Fruit fly (Drosophila melanogaster) whole organism: ENCODE data around the gene CG14204.

Experiments used
- CG8478 ChIP-seq: fragments of >200 bp; optimal IDR thresholded peaks from 2 replicates; lab custom pipeline; 2018; ENCODE audit warnings: inconsistent platforms
- Dll ChIP-seq: fragments of >200 bp; optimal IDR thresholded peaks from 2 replicates; lab custom pipeline; 2017
- EcR ChIP-seq, 2 experiments: fragments of >200 bp; optimal IDR thresholded peaks; 2 replicates each; lab custom pipeline; 2017; ENCODE audit warnings: missing biosample characterization in 2 of 2, missing genetic modification characterization in 2 of 2, missing genetic modification reagents in 2 of 2
- pan ChIP-seq: fragments of >200 bp; optimal IDR thresholded peaks from 2 replicates; lab custom pipeline; 2017
- psq ChIP-seq: fragments of >200 bp; optimal IDR thresholded peaks from 2 replicates; lab custom pipeline; 2017
- usp ChIP-seq: fragments of >200 bp; optimal IDR thresholded peaks from 2 replicates; lab custom pipeline; 2017; ENCODE audit warnings: missing biosample characterization, missing genetic modification characterization, mixed read lengths

CG14204 gene

DNA sequence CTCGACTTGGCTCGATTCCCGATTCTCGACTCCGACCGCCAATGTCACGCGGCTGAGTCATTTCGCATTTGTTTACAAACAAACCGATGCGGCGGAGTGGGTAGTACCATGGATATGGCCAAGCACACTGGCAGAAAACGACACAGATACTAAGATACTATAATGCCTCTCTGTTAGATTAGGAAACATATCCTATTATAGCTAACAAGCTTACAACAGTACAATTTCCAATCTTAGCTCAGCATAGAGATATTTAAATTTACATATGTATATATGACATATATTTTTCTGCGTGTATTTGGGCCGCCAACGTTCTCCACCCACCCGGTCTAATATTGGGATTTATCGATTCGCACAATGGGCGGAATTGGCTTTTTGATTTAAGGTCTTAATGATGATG, 20.5 kb downstream of the CG14204 start:
- TF ChIP-seq CG8478: no peak
- no peak for TF ChIP-seq psq
- no peak for TF ChIP-seq EcR (GFP tag; optimal IDR thresholded peaks at IDR 0.05; lab: Kevin White, UChicago)
- no peak for TF ChIP-seq Dll

DNA sequence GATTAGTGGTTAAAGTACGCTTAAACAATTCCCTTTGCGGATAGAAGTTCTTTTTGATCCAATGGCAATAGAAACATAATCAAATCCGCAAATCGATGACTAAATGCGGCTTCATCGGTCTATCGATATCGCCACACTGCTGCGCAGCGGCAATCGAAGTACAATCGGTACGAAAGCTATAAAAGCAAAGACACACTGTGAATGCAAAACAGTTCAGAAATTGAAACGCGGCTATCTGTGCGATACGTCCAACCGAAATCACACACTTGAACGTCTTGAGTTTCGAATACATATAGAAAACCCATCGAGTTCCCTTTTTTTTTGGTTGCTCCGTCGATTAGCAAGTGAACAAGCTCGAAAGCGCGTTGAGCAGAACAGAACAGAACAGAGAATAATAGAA, 21.6 kb downstream of the CG14204 start, which contains the start of gene CG14207:
Gene CG14207 (plus strand): TSS at position 203 of the 400 bp plus-strand sequence.
- TF ChIP-seq EcR (GFP tag; optimal IDR thresholded peaks at IDR 0.05; lab: Kevin White, UChicago) (no peak), psq (no peak), CG8478 (no peak), Dll (no peak)

dm6 chrX:19605915-19606314, 22.5 kb downstream of the CG14204 start:
- TF ChIP-seq CG8478 (no peak), psq (no peak), usp (GFP tag; lab: Kevin White, UChicago) (no peak), Dll (no peak), EcR (GFP tag; optimal IDR thresholded peaks at IDR 0.05; lab: Kevin White, UChicago) (no peak), pan (no peak)

- TF ChIP-seq pan: no peak
- TF ChIP-seq EcR (GFP tag; optimal IDR thresholded peaks at IDR 0.05; lab: Kevin White, UChicago): no peak
- no peak for TF ChIP-seq psq
- TF ChIP-seq Dll: no peak
- no peak for TF ChIP-seq CG8478
- no peak for TF ChIP-seq usp (GFP tag; lab: Kevin White, UChicago)
These were observed 23.1 kb downstream of the CG14204 start for dm6 chrX:19606558-19606957.

DNA sequence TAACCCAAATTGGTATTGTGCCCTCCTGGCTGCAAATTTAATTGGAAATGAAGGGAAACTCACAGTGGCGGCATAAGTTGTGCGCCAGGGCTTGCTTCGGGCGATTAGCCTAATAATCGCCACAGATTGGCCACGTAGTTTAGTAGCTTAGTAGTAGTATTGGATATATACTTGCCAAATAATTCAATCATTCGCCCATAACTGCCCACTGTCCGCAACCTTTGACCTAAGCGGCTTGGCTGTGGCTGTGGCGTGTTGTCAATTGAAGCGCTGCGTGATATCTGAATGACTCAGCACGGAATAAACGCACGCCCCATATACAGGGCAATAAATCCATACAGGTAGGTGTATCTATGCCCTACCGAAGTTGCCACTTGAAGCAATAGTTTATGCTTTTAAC, 23.6 kb downstream of the CG14204 start:
- TF ChIP-seq EcR (GFP tag; optimal IDR thresholded peaks at IDR 0.05; lab: Kevin White, UChicago) (no peak), pan (no peak), Dll (no peak)

- TF ChIP-seq Dll (no peak), CG8478 (no peak), pan (no peak), EcR (GFP tag; optimal IDR thresholded peaks at IDR 0.05; lab: Kevin White, UChicago) (no peak), usp (GFP tag; lab: Kevin White, UChicago) (no peak), psq (no peak)
These were observed 24.7 kb downstream of the CG14204 start for dm6 chrX:19608042-19608609.

DNA sequence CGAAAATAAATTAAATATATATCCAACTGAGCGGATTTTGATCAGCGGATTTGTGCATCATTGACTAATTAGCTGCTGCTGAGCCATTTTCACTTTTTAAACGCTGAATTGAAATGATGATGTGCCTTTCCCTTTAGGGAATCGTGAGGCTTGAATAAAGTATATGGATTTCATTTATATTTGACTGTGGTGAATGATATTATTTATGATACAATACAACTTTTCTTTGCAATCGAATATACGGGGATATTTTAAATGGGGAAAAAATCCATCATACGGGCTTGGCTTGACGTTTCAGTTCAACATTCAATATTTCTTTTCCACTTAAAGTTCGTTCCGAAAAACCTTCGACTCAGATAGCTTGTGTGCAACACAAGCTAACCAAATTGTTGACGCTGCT, 27.8 kb downstream of the CG14204 start, which contains the start of the genes Shawn and Tyler:
Gene Shawn (plus strand): TSS at position 301 of the 400 bp plus-strand sequence.
Gene Tyler (plus strand): TSS at position 301 of the 400 bp plus-strand sequence.
- TF ChIP-seq pan: no peak
- no peak for TF ChIP-seq Dll

DNA sequence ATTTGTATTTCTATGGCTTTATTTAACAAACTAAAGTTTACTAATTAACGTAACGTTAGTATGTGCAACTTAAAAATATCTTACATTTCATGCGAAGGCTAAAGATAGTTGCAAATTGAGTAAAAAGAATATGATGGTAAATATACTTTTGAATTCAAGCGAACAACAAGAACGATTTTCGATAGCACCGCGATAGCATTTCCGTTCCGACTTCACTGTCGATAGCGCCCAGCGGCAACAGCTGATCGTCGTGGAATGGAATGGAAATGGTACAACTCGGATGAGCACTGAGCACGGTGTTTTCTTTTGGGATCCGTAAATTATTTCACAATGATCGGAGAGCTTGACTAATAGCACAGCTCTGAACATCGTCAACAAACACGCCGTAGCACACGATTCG, 30.1 kb downstream of the CG14204 start:
- no peak for TF ChIP-seq CG8478
- TF ChIP-seq psq: no peak
- TF ChIP-seq EcR (GFP tag; optimal IDR thresholded peaks at IDR 0.05; lab: Kevin White, UChicago): no peak
- TF ChIP-seq pan: no peak
- TF ChIP-seq usp (GFP tag; lab: Kevin White, UChicago): no peak
- TF ChIP-seq Dll: no peak

- TF ChIP-seq CG8478 (no peak), pan (no peak), Dll (no peak), psq (no peak), EcR (GFP tag; optimal IDR thresholded peaks at IDR 0.05; lab: Kevin White, UChicago) (no peak), usp (GFP tag; lab: Kevin White, UChicago) (no peak)
These were observed 32.7 kb downstream of the CG14204 start, which contains the start of gene CG14210 for dm6 chrX:19615990-19616663. TSS of gene CG14210 (plus strand) at chrX:19616196.

- TF ChIP-seq EcR (GFP tag; optimal IDR thresholded peaks at IDR 0.05; lab: Kevin White, UChicago): no peak
- TF ChIP-seq CG8478: no peak
- TF ChIP-seq pan: no peak
- TF ChIP-seq psq: no peak
- no peak for TF ChIP-seq usp (GFP tag; lab: Kevin White, UChicago)
- no peak for TF ChIP-seq Dll
These were observed 34.8 kb downstream of the CG14204 start, which contains the start of the genes Pstk and Tim9b for dm6 chrX:19618183-19618740. TSS of gene Pstk (minus strand) at chrX:19618537. TSS of gene Tim9b (minus strand) at chrX:19618537.

DNA sequence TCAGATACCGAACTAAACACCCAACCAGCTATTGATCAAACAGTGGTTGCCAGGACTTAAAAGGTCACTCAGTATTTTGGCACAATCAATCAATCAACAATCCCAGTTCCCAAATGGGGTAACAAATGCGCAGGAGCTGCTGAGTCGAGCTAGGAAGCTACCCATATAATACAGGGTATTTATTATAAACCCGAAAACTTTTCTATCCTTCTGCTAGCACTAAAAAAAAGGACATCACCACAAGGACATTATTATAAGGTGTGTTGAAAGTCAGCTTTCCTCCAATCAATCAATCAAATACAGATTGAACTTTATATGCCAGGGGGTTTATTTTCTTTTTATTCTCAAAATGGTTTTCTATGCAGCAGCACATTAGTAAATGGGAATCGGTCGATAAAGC, 37.7 kb downstream of the CG14204 start, which contains the start of gene CG14221:
Gene CG14221 (minus strand): TSS at position 101 of the 400 bp plus-strand sequence.
- no peak for TF ChIP-seq pan
- no peak for TF ChIP-seq psq
- TF ChIP-seq usp (GFP tag; lab: Kevin White, UChicago): no peak
- no peak for TF ChIP-seq CG8478
- no peak for TF ChIP-seq Dll
- no peak for TF ChIP-seq EcR (GFP tag; optimal IDR thresholded peaks at IDR 0.05; lab: Kevin White, UChicago)

DNA sequence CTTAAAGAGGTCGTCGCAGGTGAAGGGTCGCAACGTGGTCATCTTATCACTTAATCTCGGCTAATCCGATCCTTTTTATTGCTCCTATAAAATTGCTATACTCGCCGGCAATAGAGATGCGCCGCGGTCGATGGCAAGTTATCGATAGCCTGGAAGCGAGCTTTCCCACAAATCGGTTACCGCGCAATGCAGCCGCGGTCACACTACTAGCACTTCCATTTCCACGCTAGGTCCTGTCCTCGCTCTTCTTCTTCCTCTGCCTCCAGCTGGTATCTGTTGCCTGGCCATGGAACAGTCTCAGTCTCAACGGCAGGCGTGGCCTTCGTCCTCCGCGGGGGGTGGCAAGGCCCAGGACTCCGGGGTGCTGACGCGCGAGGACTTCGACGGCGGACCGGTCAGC, 39.5 kb downstream of the CG14204 start, which contains the start of the genes Naa20A and MKP-4:
Gene Naa20A (minus strand): TSS at position 151 of the 400 bp plus-strand sequence.
Gene MKP-4 (plus strand): TSS at position 191 of the 400 bp plus-strand sequence.
- no peak for TF ChIP-seq pan
- TF ChIP-seq Dll: no peak
- no peak for TF ChIP-seq usp (GFP tag; lab: Kevin White, UChicago)
- no peak for TF ChIP-seq psq
- TF ChIP-seq CG8478: no peak
- no peak for TF ChIP-seq EcR (GFP tag; optimal IDR thresholded peaks at IDR 0.05; lab: Kevin White, UChicago)

dm6 chrX:19625405-19625804, 42.0 kb downstream of the CG14204 start, which contains the start of gene CG14212:
TSS of gene CG14212 (plus strand) at chrX:19625705.
- TF ChIP-seq pan: no peak
- no peak for TF ChIP-seq usp (GFP tag; lab: Kevin White, UChicago)
- no peak for TF ChIP-seq EcR (GFP tag; optimal IDR thresholded peaks at IDR 0.05; lab: Kevin White, UChicago)
- TF ChIP-seq CG8478: no peak
- TF ChIP-seq Dll: no peak
